Worm (Caenorhabditis elegans): Measurements from ENCODE around the gene nhr-119.

- TF ChIP-seq eyg-1 (tag; optimal IDR thresholded peaks at IDR 0.05) (no peak), ceh-31 (tag; optimal IDR thresholded peaks at IDR 0.05) (no peak), unc-86 (tag; optimal IDR thresholded peaks at IDR 0.05) (no peak), unc-3 (GFP tag; conservative IDR thresholded peaks at IDR 0.05) (no peak), unc-3 (tag; optimal IDR thresholded peaks at IDR 0.05) (no peak), hlh-8 (tag; optimal IDR thresholded peaks at IDR 0.05) (no peak), fkh-10 (GFP tag; optimal IDR thresholded peaks at IDR 0.05) (no peak), K09A11.1 (tag; optimal IDR thresholded peaks at IDR 0.05; ENCODE audit: insufficient read depth) (no peak)
These were observed 44.0 kb downstream of the nhr-119 start for ce11 chrII:2756351-2756750.

Data from whole organism, late embryonic.